Fruit fly (Drosophila melanogaster) S2 (cell line): ENCODE measurements around the gene CG16772.

Source experiments
- CG8478 ChIP-seq: fragments of >200 bp; optimal IDR thresholded peaks from 2 replicates; lab custom pipeline; 2018
- CTCF ChIP-seq, 2 experiments: fragments of >200 bp; optimal IDR thresholded peaks; 2 replicates each; lab custom pipeline; 2018

Gene CG16772

DNA sequence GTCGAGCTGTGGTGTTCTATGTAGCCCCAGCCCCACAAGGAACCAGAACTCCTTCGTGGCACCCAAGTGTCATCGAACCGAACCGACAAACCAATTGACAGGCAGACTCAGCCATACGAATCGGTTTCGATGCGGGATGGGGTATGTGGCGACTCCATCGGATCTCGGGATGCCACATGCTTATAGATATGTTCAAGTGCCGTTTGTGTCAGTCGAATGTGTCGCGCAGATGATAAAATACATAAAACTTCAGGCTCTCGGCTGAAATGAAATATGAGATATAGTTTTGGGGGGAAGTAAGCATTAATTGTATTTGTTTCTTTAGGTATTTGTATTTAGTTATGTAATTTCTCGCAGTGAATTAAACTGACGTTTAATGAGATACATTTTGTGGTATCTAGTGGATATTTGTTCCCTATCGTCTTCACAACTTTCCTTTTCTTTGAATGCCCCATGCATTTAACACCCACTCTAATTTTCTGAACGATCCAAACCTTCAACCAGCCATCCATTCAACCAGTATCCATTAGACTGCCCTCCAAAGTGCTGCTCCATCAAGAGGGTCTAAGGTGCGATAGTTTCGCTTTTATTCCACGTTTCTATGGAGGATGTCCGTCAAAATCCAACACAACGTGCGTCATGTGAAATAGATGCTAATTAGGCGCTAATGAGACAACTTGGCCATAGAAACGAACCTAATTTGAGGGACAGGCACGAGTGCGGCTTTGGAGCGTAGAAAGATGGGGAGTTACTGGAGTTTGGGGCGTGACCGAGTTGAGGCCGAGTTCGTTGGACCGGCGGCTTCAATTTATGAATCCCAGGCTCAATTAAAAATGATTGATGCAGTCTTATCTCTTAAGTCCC, 17.9 kb upstream of the CG16772 start:
- TF ChIP-seq CG8478 (lab: Kevin White, UChicago) (no peak), CTCF (optimal IDR thresholded peaks at IDR 0.05; lab: Kevin White, UChicago) (no peak)

DNA sequence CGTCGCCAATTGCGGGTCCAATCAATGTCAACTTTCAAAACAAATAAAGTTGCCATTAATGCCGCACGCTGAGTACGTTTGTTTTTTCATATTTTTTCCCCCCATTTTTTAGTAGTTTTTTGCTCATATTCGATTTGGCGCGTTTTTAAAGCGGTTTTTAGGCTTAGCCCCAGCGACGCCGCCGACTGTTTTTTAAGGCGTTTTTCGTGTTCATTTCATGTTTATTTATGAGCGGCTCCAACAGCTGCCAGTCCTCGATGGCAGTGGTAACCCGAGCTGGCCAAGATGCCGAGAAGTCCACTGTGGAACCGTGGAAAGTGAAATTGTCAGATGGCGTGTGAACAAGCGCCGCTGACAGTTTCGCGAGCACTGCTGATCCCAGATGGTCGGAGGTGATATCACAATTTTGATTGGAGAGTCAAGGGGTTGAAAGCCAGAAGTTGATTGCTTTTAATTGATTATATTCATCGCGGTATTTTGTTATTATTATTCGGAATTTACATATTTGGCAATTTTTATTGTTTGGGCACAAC, 14.4 kb upstream of the CG16772 start:
- no peak for TF ChIP-seq CTCF (optimal IDR thresholded peaks at IDR 0.05; lab: Kevin White, UChicago)
- no peak for TF ChIP-seq CG8478 (lab: Kevin White, UChicago)

DNA sequence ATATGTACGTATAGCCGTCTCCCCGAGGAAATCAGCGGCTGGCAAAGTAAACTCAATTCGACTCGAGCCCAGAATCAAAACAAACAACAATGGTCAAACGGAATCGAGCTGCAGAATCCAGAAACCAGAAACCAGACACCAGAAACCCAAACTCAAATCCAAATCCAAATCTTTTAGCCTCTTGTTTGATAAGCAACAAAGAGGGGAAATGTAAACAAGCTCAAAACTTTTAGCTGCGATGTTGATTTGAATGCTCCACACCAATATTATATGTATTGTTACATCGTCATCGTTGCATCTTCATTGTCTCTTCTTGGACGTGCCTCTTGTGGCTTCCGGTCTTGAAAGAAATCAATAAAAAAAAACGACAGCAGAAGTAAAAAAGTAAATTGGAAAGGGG, 12.9 kb upstream of the CG16772 start:
- TF ChIP-seq CG8478 (lab: Kevin White, UChicago) (no peak), CTCF (optimal IDR thresholded peaks at IDR 0.05; lab: Kevin White, UChicago) (no peak)

DNA sequence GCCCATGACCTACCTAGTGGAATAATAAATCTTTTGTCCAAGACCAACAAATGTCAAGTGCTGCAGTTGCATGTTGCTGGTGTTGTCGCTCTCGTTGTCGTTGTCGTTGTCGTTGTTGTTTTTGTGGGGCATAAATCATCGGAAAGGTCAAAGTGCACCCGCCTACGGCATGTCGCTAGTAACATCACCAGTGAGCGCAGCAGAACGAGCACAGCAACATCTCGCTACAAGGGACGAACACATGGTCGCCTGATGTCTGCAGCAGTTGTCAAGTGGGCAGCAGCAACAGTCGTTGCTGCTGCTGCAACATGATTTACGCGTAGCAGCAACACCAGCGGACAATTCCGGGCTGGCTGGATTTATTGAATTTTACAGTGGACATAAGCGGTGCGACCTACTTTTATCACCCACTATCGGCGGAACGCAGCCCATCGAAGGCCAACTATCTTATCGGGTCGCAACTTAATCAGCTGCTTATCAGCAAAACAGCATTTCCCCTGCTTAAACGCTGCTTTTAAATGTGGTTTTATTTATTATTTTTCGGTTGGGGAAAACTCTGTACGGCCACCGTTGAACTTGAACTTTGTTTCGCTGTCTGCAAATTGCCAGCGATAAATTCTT, 10.8 kb upstream of the CG16772 start:
- TF ChIP-seq CTCF (optimal IDR thresholded peaks at IDR 0.05; lab: Kevin White, UChicago) (no peak), CG8478 (lab: Kevin White, UChicago) (no peak)

DNA sequence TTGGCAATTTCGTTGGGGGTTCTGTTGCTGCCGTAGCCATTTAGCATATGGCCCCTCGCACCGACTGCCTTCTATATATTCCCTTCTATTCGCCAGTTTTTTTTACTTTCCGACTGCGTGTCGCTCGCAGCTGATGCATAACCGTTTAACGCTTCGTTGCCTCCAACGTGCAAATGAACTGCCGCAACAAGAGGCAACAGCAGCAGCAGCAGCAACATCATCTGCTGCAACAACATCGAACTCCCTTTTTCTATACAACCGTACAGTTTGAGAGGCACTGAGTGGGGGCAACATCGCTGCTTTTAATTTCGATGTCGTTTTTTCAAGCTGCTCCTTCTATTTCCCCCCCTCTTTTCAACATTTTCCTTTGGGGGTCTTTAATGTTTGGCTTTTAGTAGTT, 10.3 kb upstream of the CG16772 start:
- TF ChIP-seq CTCF (optimal IDR thresholded peaks at IDR 0.05; lab: Kevin White, UChicago) (no peak), CG8478 (lab: Kevin White, UChicago) (no peak)

DNA sequence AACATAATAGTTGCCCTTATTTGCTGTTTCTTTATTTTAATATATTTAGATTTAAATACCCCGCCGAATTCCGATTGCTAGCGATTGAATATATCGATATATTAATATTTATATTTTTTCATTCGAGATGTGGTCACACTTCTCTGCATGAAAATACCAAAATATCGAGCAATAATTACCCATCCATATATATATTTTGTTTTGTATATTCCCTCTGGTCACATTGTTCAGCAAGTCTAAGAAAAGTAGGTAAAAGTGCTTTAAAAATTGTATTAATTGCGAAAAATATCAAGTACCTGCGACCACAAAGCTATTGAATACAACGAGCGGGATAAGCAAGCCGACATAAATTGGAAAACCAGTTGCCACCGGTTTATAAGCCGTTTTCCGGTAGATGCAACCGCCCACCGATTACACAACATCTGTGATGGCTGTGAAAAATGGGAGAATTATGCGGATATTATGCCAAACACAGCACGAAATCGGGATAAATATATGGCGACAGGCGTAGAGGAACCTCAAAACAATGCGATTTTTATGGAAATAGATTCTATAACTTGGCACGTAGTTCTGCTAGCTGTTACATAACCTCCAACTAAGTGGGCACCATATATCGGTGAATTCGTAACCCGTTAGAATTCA, 3.8 kb upstream of the CG16772 start, which contains the start of gene COX4:
Gene COX4, plus strand, starts transcription at position 194 of the 642 bp plus-strand sequence.
- TF ChIP-seq CG8478 (lab: Kevin White, UChicago) (no peak), CTCF (optimal IDR thresholded peaks at IDR 0.05; lab: Kevin White, UChicago) (no peak)

DNA sequence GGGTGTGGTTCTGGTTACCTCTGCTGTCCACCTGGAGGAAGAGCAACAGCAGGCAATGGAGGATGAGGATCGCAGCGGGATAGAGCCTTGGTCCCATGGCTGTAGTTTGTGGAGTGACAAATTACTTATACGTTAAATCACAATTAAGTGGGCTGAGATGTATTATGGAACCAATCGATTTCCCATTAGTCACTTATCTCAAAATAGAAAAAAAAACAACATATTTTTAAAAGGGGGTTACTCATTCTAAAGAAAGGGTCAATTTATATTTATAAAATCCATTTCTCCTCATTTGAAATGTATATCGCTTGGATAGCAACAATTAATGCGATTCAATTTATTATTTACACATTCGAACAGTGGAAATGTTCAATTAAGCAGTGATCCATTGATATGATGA, 1.5 kb upstream of the CG16772 start, which contains the start of gene CG34051:
Gene CG34051, minus strand, starts transcription at position 101 of the 400 bp plus-strand sequence.
- TF ChIP-seq CTCF (optimal IDR thresholded peaks at IDR 0.05; lab: Kevin White, UChicago) (no peak), CG8478 (lab: Kevin White, UChicago) (no peak)

DNA sequence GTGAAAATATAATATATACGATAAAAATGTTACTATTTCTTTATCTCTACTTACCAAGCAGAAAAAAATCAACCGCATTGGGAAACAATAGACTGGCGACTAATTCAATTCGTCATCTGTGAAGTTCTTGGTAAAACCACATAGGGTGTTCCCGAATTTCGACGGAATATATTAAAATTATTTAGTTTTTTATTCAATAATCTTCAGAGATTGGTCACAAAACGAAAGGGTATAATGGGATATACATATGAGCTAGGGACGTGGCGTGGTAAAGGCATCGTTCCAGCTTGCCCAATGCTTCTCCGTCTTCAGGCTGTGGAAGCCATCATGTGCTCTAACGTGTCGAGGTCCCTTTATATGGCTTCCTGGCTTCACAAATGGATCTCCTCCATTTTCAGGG, 894 bp upstream of the CG16772 start, which contains the start of gene CG42866:
Gene CG42866, minus strand, starts transcription at position 101 of the 400 bp plus-strand sequence.
- TF ChIP-seq CTCF (optimal IDR thresholded peaks at IDR 0.05; lab: Kevin White, UChicago), result no peak
- TF ChIP-seq CG8478 (lab: Kevin White, UChicago), result no peak

DNA sequence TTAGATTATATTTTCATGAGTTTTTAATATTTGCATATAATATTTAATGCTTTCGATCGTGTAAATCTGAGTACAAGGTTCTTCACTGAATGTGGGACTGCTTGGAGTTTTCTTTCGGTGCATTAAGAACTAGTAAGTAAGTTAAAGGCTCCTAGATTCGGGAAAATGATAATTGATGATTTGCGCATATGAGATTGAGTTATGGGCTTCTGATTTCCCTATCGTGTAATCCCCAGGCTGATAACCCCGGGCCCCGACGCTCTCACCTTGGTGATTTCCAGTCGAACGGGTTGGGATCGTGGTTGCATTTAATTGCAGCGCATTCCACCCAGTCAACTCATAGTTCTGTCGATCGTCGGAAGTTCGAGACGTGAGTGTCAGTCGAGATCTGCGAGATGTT, 1.4 kb downstream of the CG16772 start, which contains the start of gene CG10680:
Gene CG10680, plus strand, starts transcription at position 301 of the 400 bp plus-strand sequence.
- TF ChIP-seq CTCF (optimal IDR thresholded peaks at IDR 0.05; lab: Kevin White, UChicago) (no peak), CG8478 (lab: Kevin White, UChicago) (no peak)

DNA sequence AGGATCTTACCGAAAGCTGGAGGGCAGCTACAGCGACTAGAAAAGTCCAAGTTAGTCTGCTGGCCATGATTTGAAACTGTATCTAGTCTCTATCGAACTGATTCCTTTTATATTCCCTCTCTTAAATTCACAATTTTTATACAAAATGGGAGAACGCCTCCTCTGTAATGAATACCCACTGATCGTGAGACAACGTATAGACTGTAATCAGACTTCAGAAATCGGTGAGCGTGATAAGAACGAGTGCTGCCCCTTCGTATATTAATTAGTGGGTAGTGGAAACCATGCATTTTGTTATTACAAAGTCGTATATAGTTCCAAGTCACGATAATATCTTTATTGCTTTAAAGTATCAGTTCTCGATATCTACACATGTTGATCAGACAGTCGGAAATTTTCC, 3.9 kb downstream of the CG16772 start, which contains the start of gene OS9:
Gene OS9, minus strand, starts transcription at position 101 of the 400 bp plus-strand sequence.
- TF ChIP-seq CTCF (optimal IDR thresholded peaks at IDR 0.05; lab: Kevin White, UChicago), result no peak
- TF ChIP-seq CG8478 (lab: Kevin White, UChicago), result no peak

DNA sequence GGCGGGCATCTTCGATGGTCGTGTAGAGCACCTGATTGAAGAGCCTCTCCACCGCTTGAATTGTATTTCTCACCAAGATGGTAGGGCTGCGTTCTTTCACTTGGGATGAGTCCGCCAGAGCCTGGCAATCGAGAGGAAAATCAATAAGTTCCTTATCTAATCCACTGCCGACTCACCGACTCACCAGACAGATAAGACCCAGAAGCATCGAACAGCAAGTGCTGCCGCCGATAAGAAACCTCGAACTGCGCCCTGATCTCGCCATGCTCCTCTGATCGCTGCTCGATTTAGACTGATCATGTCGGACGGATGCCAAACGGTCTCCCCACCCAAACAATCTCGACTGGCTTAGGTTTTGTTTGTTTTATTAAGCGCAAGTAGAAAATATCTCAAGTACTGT, 4.9 kb downstream of the CG16772 start, which contains the start of gene Hf:
Gene Hf, minus strand, starts transcription at position 296 of the 400 bp plus-strand sequence.
- no peak for TF ChIP-seq CG8478 (lab: Kevin White, UChicago)

DNA sequence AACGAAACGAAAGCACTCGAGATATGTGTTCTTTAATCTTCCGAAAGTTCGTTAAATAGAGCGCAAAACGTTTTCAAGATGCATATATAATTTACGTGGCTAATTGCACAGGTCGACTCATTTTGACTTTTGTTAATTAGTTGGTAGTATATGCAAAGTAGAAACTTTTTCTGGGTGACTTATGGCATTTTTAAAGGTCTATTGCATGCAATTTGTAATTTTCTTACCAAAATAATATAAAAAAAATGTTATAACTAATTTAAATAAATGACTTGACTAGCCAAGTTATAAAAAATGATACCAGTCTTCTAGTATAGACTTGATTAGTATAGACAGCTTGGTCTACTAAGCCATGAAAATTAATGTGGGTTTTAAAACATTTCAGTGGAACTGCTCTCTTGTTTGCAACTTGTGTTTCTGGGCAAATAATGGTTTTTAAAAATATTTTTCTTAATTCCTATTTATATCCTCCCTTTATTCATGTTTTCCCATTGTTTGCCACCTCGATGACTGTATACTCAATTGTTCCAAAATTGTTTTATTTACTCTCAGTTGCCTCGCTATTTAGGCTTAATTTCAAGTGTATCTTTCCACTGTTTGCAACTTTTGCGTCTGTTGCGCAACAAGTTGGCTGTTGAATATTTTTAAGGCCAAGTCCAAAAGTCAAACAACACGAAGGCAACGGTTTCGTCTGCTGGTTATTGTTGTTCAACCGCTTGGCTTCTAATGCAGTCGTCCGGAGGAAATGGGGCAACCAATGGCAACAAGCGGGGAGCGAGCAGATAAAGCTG, 25.6 kb downstream of the CG16772 start:
- TF ChIP-seq CTCF (optimal IDR thresholded peaks at IDR 0.05; lab: Kevin White, UChicago) (no peak), CG8478 (lab: Kevin White, UChicago) (no peak)

DNA sequence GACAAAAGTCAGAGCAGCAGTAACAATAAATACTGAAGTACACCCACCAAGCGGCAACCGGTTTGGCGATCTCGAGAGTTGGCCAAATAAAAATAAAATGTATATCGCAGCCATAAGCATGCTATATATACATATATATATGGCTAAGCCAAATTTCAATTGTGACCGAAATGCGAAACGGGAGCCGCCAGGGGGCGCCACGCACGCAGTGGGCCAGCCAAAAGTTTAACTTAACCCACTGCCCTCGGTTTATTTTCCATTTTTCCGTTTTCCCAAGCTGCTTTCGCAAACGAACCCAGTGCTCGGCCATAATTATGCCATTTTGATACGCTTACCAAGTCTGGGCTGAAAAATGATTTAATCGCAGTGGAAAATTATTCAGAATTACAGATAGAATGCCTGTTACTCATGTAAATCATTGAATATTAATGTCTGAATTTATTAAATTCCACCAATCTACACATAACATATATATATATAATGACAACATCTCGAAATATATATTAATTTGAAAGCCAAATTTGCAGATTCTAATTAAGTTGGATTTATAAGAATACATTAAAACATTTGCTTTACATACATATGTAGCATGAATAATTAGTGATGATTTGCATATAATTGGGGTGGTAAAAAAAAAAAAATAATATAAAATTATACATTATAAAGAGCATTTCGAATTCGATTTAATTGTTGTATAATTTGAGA, 27.3 kb downstream of the CG16772 start:
- TF ChIP-seq CTCF (optimal IDR thresholded peaks at IDR 0.05; lab: Kevin White, UChicago), result peak; percentile 64 to 66
- TF ChIP-seq CG8478 (lab: Kevin White, UChicago), result no peak
